Fruit fly (Drosophila melanogaster) whole organism, embryonic: ENCODE data around the gene NaPi-III.

Source experiments
- Asciz ChIP-seq: fragments of 200-800 bp; sonication (Bioruptor generic); optimal IDR thresholded peaks from 2 replicates; lab custom pipeline; 2017; ENCODE audit warnings: missing biosample characterization, mild to moderate bottlenecking, missing genetic modification characterization, missing genetic modification reagents
- B-H1 ChIP-seq: fragments of 200-800 bp; sonication (Bioruptor generic); IDR thresholded peaks from 3 replicates; pipeline ENCODE4 v1.3.6; 2022; ENCODE audit warnings: missing biosample characterization, missing genetic modification characterization
- CG10147 ChIP-seq: fragments of 200-800 bp; sonication (Bioruptor generic); optimal IDR thresholded peaks from 2 replicates; lab custom pipeline; 2019; ENCODE audit warnings: missing biosample characterization, mild to moderate bottlenecking, missing genetic modification characterization, moderate library complexity
- CG10209 ChIP-seq: fragments of 200-800 bp; sonication (Bioruptor generic); optimal IDR thresholded peaks from 3 replicates; lab custom pipeline; 2017; ENCODE audit warnings: missing biosample characterization, mild to moderate bottlenecking, missing genetic modification characterization, missing genetic modification reagents
- CG10462 ChIP-seq: fragments of 200-800 bp; sonication (Bioruptor generic); optimal IDR thresholded peaks from 2 replicates; lab custom pipeline; 2016; ENCODE audit warnings: missing biosample characterization, missing genetic modification characterization
- CG10565 ChIP-seq: fragments of 200-800 bp; sonication (Bioruptor generic); optimal IDR thresholded peaks from 3 replicates; lab custom pipeline; 2016; ENCODE audit warnings: missing biosample characterization, mild to moderate bottlenecking, missing genetic modification characterization
- CG10959 ChIP-seq: fragments of 200-800 bp; sonication (Bioruptor generic); IDR thresholded peaks from 2 replicates; pipeline ENCODE4 v1.3.6; 2022; ENCODE audit warnings: missing biosample characterization, missing genetic modification characterization
- CG11085 ChIP-seq: fragments of 200-800 bp; sonication (Bioruptor generic); IDR thresholded peaks from 2 replicates; pipeline ENCODE4 v1.3.6; 2022; ENCODE audit warnings: missing biosample characterization, missing genetic modification characterization
- CG12104 ChIP-seq: fragments of 200-800 bp; sonication (Bioruptor generic); optimal IDR thresholded peaks from 3 replicates; lab custom pipeline; 2016; ENCODE audit warnings: missing biosample characterization, missing genetic modification characterization
- CG2129 ChIP-seq: fragments of 200-800 bp; sonication (Bioruptor generic); IDR thresholded peaks from 2 replicates; pipeline ENCODE4 v1.3.6; 2022; ENCODE audit warnings: missing biosample characterization, missing genetic modification characterization; ENCODE audit not compliant: partially characterized antibody
- CG2712 ChIP-seq: fragments of 200-800 bp; optimal IDR thresholded peaks from 3 replicates; lab custom pipeline; 2019; ENCODE audit warnings: missing biosample characterization, mild to moderate bottlenecking, missing genetic modification characterization, moderate library complexity
- CG30431 ChIP-seq: fragments of 200-800 bp; sonication (Bioruptor generic); optimal IDR thresholded peaks from 2 replicates; lab custom pipeline; 2017; ENCODE audit warnings: missing biosample characterization, missing genetic modification characterization
- CG31224 ChIP-seq: fragments of 200-800 bp; sonication (Bioruptor generic); IDR thresholded peaks from 2 replicates; pipeline ENCODE4 v1.3.6; 2022; ENCODE audit warnings: missing biosample characterization, missing genetic modification characterization
- CG32532 ChIP-seq: fragments of 200-800 bp; sonication (Bioruptor generic); IDR thresholded peaks from 2 replicates; pipeline ENCODE4 v1.3.6; 2022; ENCODE audit warnings: missing biosample characterization, missing genetic modification characterization
- CG32767 ChIP-seq: fragments of 200-800 bp; sonication (Bioruptor generic); IDR thresholded peaks from 2 replicates; pipeline ENCODE4 v1.3.6; 2022; ENCODE audit warnings: missing biosample characterization, missing genetic modification characterization
- CG3281 ChIP-seq: fragments of 200-800 bp; sonication (Bioruptor generic); optimal IDR thresholded peaks from 3 replicates; lab custom pipeline; 2017; ENCODE audit warnings: missing biosample characterization, mild to moderate bottlenecking, missing genetic modification characterization
- CG3838 ChIP-seq: fragments of 200-800 bp; sonication (Bioruptor generic); optimal IDR thresholded peaks from 3 replicates; lab custom pipeline; 2016; ENCODE audit warnings: missing biosample characterization, missing genetic modification characterization
- CG4328 ChIP-seq: fragments of 200-800 bp; sonication (Bioruptor generic); optimal IDR thresholded peaks from 3 replicates; lab custom pipeline; 2017; ENCODE audit warnings: missing biosample characterization, missing genetic modification reagents, missing genetic modification characterization
- CG7928 ChIP-seq: fragments of 200-800 bp; sonication (Bioruptor generic); optimal IDR thresholded peaks from 2 replicates; lab custom pipeline; 2017; ENCODE audit warnings: missing biosample characterization, mild to moderate bottlenecking, missing genetic modification characterization
- CoRest ChIP-seq: fragments of 200-800 bp; sonication (Bioruptor generic); optimal IDR thresholded peaks from 3 replicates; lab custom pipeline; 2018; ENCODE audit warnings: missing biosample characterization, mild to moderate bottlenecking, missing genetic modification characterization, moderate library complexity
- Dip3 ChIP-seq: fragments of 200-800 bp; sonication (Bioruptor generic); optimal IDR thresholded peaks from 3 replicates; lab custom pipeline; 2016; ENCODE audit warnings: missing biosample characterization, missing genetic modification characterization
- Dp ChIP-seq: fragments of 200-800 bp; sonication (Bioruptor generic); optimal IDR thresholded peaks from 2 replicates; lab custom pipeline; 2018; ENCODE audit warnings: missing biosample characterization, mild to moderate bottlenecking, missing genetic modification characterization, moderate library complexity
- Fer2 ChIP-seq: fragments of 200-800 bp; sonication (Bioruptor generic); optimal IDR thresholded peaks from 2 replicates; lab custom pipeline; 2018; ENCODE audit warnings: missing biosample characterization, mild to moderate bottlenecking, missing genetic modification characterization, moderate library complexity
- GATAe ChIP-seq: fragments of 200-800 bp; sonication (Bioruptor generic); conservative IDR thresholded peaks from 2 replicates; pipeline ENCODE4 v1.3.6; 2022; ENCODE audit warnings: missing biosample characterization, missing genetic modification characterization
- Hand ChIP-seq: fragments of 200-800 bp; sonication (Bioruptor generic); optimal IDR thresholded peaks from 2 replicates; lab custom pipeline; 2017; ENCODE audit warnings: mild to moderate bottlenecking, missing biosample characterization, missing genetic modification reagents, missing genetic modification characterization
- Hr39 ChIP-seq: fragments of >200 bp; optimal IDR thresholded peaks from 2 replicates; lab custom pipeline; 2017
- Hsf ChIP-seq: fragments of 200-800 bp; sonication (Bioruptor generic); optimal IDR thresholded peaks from 3 replicates; lab custom pipeline; 2016; ENCODE audit warnings: missing biosample characterization, missing genetic modification characterization
- NC2β ChIP-seq: fragments of 200-800 bp; sonication (Bioruptor generic); optimal IDR thresholded peaks from 2 replicates; lab custom pipeline; 2016; ENCODE audit warnings: missing biosample characterization, missing genetic modification characterization
- PHDP ChIP-seq: fragments of 200-800 bp; sonication (Bioruptor generic); optimal IDR thresholded peaks from 3 replicates; lab custom pipeline; 2018; ENCODE audit warnings: missing biosample characterization, mild to moderate bottlenecking, missing genetic modification characterization, moderate library complexity
- Rx ChIP-seq: fragments of 200-800 bp; sonication (Bioruptor generic); IDR thresholded peaks from 2 replicates; pipeline ENCODE4 v1.3.6; 2022; ENCODE audit warnings: missing biosample characterization, missing genetic modification characterization
- Taf1 ChIP-seq: fragments of 200-800 bp; sonication (Bioruptor generic); IDR thresholded peaks from 2 replicates; pipeline ENCODE4 v1.3.6; 2022; ENCODE audit warnings: missing biosample characterization, missing genetic modification characterization
- ash1 ChIP-seq: fragments of 200-800 bp; sonication (Bioruptor generic); optimal IDR thresholded peaks from 2 replicates; lab custom pipeline; 2018; ENCODE audit warnings: missing biosample characterization, mild to moderate bottlenecking, missing genetic modification characterization
- bab2 ChIP-seq: fragments of 200-800 bp; sonication (Bioruptor generic); optimal IDR thresholded peaks from 2 replicates; lab custom pipeline; 2016; ENCODE audit warnings: missing biosample characterization, missing genetic modification characterization
- chif ChIP-seq, 2 experiments: fragments of 200-800 bp; sonication (Bioruptor generic); optimal IDR thresholded peaks; 3 replicates each; lab custom pipeline; 2016; ENCODE audit warnings: missing biosample characterization in 2 of 2, missing genetic modification characterization in 2 of 2
- chn ChIP-seq: fragments of 200-800 bp; sonication (Bioruptor generic); optimal IDR thresholded peaks from 2 replicates; lab custom pipeline; 2016; ENCODE audit warnings: missing biosample characterization, missing genetic modification characterization
- exex ChIP-seq: fragments of 200-800 bp; sonication (Bioruptor generic); optimal IDR thresholded peaks from 4 replicates; lab custom pipeline; 2018; ENCODE audit warnings: missing biosample characterization, mild to moderate bottlenecking, missing genetic modification characterization, moderate library complexity
- fd3F ChIP-seq: fragments of 200-800 bp; sonication (Bioruptor generic); optimal IDR thresholded peaks from 2 replicates; lab custom pipeline; 2018; ENCODE audit warnings: missing biosample characterization, mild to moderate bottlenecking, missing genetic modification characterization, moderate library complexity
- gem ChIP-seq: fragments of 200-800 bp; sonication (Bioruptor generic); optimal IDR thresholded peaks from 2 replicates; lab custom pipeline; 2019; ENCODE audit warnings: missing biosample characterization, mild to moderate bottlenecking, missing genetic modification characterization, moderate library complexity
- ham ChIP-seq: fragments of 200-800 bp; sonication (Bioruptor generic); IDR thresholded peaks from 2 replicates; pipeline ENCODE4 v1.3.6; 2022; ENCODE audit warnings: missing biosample characterization, missing genetic modification characterization
- kah ChIP-seq: fragments of 200-800 bp; sonication (Bioruptor generic); optimal IDR thresholded peaks from 2 replicates; lab custom pipeline; 2018; ENCODE audit warnings: missing biosample characterization, mild to moderate bottlenecking, missing genetic modification characterization
- nmo ChIP-seq: fragments of 200-800 bp; sonication (Bioruptor generic); optimal IDR thresholded peaks from 2 replicates; lab custom pipeline; 2018; ENCODE audit warnings: missing biosample characterization, mild to moderate bottlenecking, missing genetic modification characterization, moderate library complexity
- oc ChIP-seq: fragments of 200-800 bp; sonication (Bioruptor generic); optimal IDR thresholded peaks from 2 replicates; lab custom pipeline; 2018; ENCODE audit warnings: missing biosample characterization, mild to moderate bottlenecking, missing genetic modification characterization, moderate library complexity
- odd ChIP-seq: fragments of 200-800 bp; sonication (Bioruptor generic); optimal IDR thresholded peaks from 2 replicates; lab custom pipeline; 2017; ENCODE audit warnings: missing biosample characterization, mild to moderate bottlenecking, missing genetic modification characterization
- otp ChIP-seq: fragments of 200-800 bp; sonication (Bioruptor generic); IDR thresholded peaks from 3 replicates; pipeline ENCODE4, ENCODE4 v1.3.6; 2022; ENCODE audit warnings: missing biosample characterization, missing genetic modification characterization
- pho ChIP-seq: fragments of 200-800 bp; sonication (Bioruptor generic); optimal IDR thresholded peaks from 2 replicates; lab custom pipeline; 2016; ENCODE audit warnings: missing biosample characterization, missing genetic modification characterization
- psq ChIP-seq: fragments of 200-800 bp; sonication (Bioruptor generic); optimal IDR thresholded peaks from 2 replicates; lab custom pipeline; 2017; ENCODE audit warnings: missing biosample characterization, missing genetic modification characterization
- run ChIP-seq: fragments of 200-800 bp; sonication (Bioruptor generic); optimal IDR thresholded peaks from 3 replicates; lab custom pipeline; 2018; ENCODE audit warnings: missing biosample characterization, mild to moderate bottlenecking, missing genetic modification characterization
- sima ChIP-seq: fragments of 200-800 bp; sonication (Bioruptor generic); optimal IDR thresholded peaks from 2 replicates; lab custom pipeline; 2016; ENCODE audit warnings: missing biosample characterization, missing genetic modification characterization
- sug ChIP-seq: fragments of 200-800 bp; optimal IDR thresholded peaks from 2 replicates; lab custom pipeline; 2019; ENCODE audit warnings: missing biosample characterization, mild to moderate bottlenecking, missing genetic modification characterization, moderate library complexity
- toy ChIP-seq: fragments of 200-800 bp; sonication (Bioruptor generic); IDR thresholded peaks from 2 replicates; pipeline ENCODE4 v1.3.6; 2022; ENCODE audit warnings: missing biosample characterization, missing genetic modification characterization
- zen2 ChIP-seq: fragments of 200-800 bp; sonication (Bioruptor generic); IDR thresholded peaks from 3 replicates; pipeline ENCODE4 v1.3.6; 2022; ENCODE audit warnings: missing biosample characterization, missing genetic modification characterization; ENCODE audit not compliant: partially characterized antibody

Gene NaPi-III

DNA sequence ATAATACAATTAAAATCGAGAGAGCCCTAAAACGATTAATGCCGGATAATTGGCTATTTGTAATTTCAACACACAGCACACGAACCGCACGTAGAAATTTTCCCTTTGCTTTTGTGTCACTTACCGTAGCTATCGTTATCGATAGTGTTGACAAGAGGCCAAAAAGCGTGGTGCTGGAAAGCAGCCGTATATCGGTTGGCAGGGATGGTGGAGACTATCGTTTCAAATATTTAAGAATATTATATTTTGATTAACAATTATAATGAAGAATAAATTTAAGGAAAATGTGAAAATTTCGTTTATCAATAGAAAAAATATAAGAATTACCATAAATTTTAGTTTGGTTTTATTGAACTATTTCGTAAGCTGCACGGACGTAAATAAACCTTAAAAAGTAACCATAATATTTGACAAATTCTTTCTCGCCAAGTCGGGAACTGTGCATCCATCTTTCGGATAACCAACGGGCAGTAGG, 30.1 kb upstream of the NaPi-III start, which contains the start of gene JIL-1 (continued):
- TF ChIP-seq psq (GFP tag; lab: Kevin White, UChicago) (peak; percentile 88), toy (peak; percentile 43; the same call in 1 of the 2 replicates), CG10959 (GFP tag; lab: Robert Waterston, UW) (peak; percentile 56), CG10462 (GFP tag; lab: Kevin White, UChicago) (no peak), sug (tag; lab: Kevin White, UChicago) (peak; percentile 67), NC2β (GFP tag; lab: Kevin White, UChicago) (peak; percentile 52), Hsf (GFP tag; lab: Kevin White, UChicago) (peak; percentile 50), CG12104 (GFP tag; lab: Kevin White, UChicago) (no peak), CG32532 (GFP tag; lab: Robert Waterston, UW) (peak; percentile 88), CG10147 (GFP tag; lab: Kevin White, UChicago) (peak; percentile 53), chn (GFP tag; lab: Kevin White, UChicago) (peak; percentile 50), CG30431 (GFP tag; lab: Kevin White, UChicago) (no peak), GATAe (GFP tag; lab: Robert Waterston, UW) (no peak), Dip3 (GFP tag; lab: Kevin White, UChicago) (peak; percentile 48), CoRest (peak; percentile 60), B-H1 (GFP tag; lab: Robert Waterston, UW) (no peak), exex (no peak), CG2712 (tag; lab: Kevin White, UChicago) (peak; percentile 44), CG3281 (GFP tag; lab: Kevin White, UChicago) (peak; percentile 39), gem (peak; percentile 59), sima (no peak), CG10565 (no peak), CG2129 (peak; percentile 78), odd (no peak), zen2 (GFP tag; lab: Robert Waterston, UW) (peak; percentile 38; the same call in 2 of the 3 replicates), ham (GFP tag; lab: Robert Waterston, UW) (peak; percentile 40; the same call in 1 of the 2 replicates), bab2 (GFP tag; lab: Kevin White, UChicago) (peak; percentile 48), CG11085 (peak; percentile 76), CG10209 (GFP tag; lab: Kevin White, UChicago) (peak; percentile 59), Hr39 (lab: Kevin White, UChicago) (no peak), CG31224 (GFP tag; lab: Robert Waterston, UW) (peak; percentile 65), Taf1 (GFP tag; lab: Robert Waterston, UW) (peak; percentile 45; the same call in 1 of the 2 replicates), oc (tag; lab: Kevin White, UChicago) (peak; percentile 17), run (no peak), Hand (GFP tag; lab: Kevin White, UChicago) (no peak), ash1 (GFP tag; lab: Kevin White, UChicago) (no peak), Asciz (GFP tag; lab: Kevin White, UChicago) (peak; percentile 33), Rx (GFP tag; lab: Robert Waterston, UW) (peak; percentile 52), PHDP (tag; lab: Kevin White, UChicago) (peak; percentile 43), CG3838 (GFP tag; lab: Kevin White, UChicago) (no peak), pho (GFP tag; lab: Kevin White, UChicago) (peak; percentile 55), Fer2 (tag; lab: Kevin White, UChicago) (no peak), fd3F (peak; percentile 34), kah (GFP tag; lab: Kevin White, UChicago) (no peak), Dp (peak; percentile 22), CG4328 (GFP tag; lab: Kevin White, UChicago) (no peak), chif (GFP tag; optimal IDR thresholded peaks at IDR 0.05; lab: Kevin White, UChicago) (peak; percentile 2 to 20), otp (GFP tag; lab: Robert Waterston, UW) (0 out of 3 replicates have a peak, but pooled peaks have one; percentile 11), CG7928 (GFP tag; lab: Kevin White, UChicago) (peak; percentile 89), nmo (GFP tag; lab: Kevin White, UChicago) (peak; percentile 56), CG32767 (GFP tag; lab: Robert Waterston, UW) (0 out of 2 replicates have a peak, but pooled peaks have one; percentile 29)
